Worm (Caenorhabditis elegans): Measurements from ENCODE around the gene nyn-3.

nyn-3 gene

DNA sequence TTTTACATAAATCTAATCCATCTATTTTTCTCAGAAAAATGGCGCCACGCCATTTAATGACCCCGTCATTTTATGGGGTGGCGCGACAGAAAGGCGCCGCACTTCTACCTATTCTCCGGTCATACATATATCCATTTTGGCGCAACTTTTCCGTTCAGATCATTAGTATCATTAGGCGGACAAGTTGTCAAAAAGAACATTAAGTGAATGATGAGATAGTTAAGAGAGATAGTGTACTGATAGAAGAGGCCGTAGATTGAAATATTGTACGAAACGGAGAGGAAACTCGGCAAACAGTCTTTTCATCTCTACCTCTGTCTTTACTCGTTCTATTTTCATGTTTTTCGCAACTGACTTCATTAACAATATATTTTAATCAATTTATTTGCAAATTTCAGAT, 31.7 kb upstream of the nyn-3 start, which contains the start of gene sma-6:
Gene sma-6, plus strand, starts transcription at position 399 of the 400 bp plus-strand sequence.
- TF ChIP-seq ref-1 (GFP tag; conservative IDR thresholded peaks at IDR 0.05) = no peak
- no peak for TF ChIP-seq flt-1 (GFP tag; IDR thresholded peaks at IDR 0.05)
- TF ChIP-seq T22C8.4 (GFP tag; IDR thresholded peaks at IDR 0.05) = no peak
- no peak for TF ChIP-seq ztf-23 (GFP tag; IDR thresholded peaks at IDR 0.05)
- TF ChIP-seq med-1 (GFP tag; optimal IDR thresholded peaks at IDR 0.05; ENCODE audit: insufficient read depth) = no peak
- no peak for TF ChIP-seq klf-2 (GFP tag; conservative IDR thresholded peaks at IDR 0.05)
- TF ChIP-seq tab-1 (GFP tag; IDR thresholded peaks at IDR 0.05) = no peak
- no peak for TF ChIP-seq cog-1 (tag; optimal IDR thresholded peaks at IDR 0.05)
- TF ChIP-seq ztf-29 (GFP tag; IDR thresholded peaks at IDR 0.05) = no peak

DNA sequence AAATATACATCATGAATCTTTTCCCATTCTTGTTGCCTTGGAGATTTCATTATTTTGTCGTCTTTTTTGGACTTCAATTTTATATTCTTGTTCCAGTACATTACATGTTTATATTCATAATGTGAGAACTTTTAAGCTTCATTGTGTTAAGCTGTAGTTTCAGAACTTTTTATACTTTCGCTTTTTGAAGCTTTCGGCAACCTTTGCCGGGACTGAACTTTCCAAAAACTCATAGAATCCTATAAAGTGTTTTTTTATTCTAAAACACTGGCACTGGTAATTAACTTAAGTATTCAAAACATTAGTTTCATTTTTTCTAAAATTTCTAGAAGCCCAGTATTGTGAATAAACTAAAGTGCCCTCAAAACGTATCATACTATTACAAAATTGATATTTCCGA, 30.6 kb upstream of the nyn-3 start, which contains the start of gene C32D5.4:
Gene C32D5.4, minus strand, starts transcription at position 101 of the 400 bp plus-strand sequence.
- no peak for TF ChIP-seq klf-2 (GFP tag; conservative IDR thresholded peaks at IDR 0.05)
- no peak for TF ChIP-seq ztf-29 (GFP tag; IDR thresholded peaks at IDR 0.05)
- no peak for TF ChIP-seq flt-1 (GFP tag; IDR thresholded peaks at IDR 0.05)
- no peak for TF ChIP-seq med-1 (GFP tag; optimal IDR thresholded peaks at IDR 0.05; ENCODE audit: insufficient read depth)
- no peak for TF ChIP-seq T22C8.4 (GFP tag; IDR thresholded peaks at IDR 0.05)
- TF ChIP-seq ref-1 (GFP tag; conservative IDR thresholded peaks at IDR 0.05) = no peak
- TF ChIP-seq ztf-23 (GFP tag; IDR thresholded peaks at IDR 0.05) = no peak
- no peak for TF ChIP-seq tab-1 (GFP tag; IDR thresholded peaks at IDR 0.05)
- no peak for TF ChIP-seq cog-1 (tag; optimal IDR thresholded peaks at IDR 0.05)

DNA sequence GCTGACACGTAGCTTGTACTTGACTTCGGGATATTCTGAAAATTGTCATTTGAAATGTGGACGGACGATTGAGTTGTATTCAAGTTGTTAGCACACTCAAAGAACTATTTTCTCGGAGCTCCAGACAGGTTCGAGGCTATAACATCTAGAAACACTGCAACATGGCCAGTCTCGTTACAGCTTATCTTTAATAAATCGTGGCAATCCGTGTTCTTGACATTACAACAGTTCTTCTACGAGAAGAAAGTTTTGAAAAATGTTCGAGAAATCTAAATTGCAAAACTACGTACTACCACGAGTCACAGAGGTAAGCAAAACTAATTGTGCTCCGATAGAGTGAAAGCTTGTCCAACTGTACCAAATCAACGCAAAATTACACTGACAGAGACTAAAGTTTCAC, 29.7 kb upstream of the nyn-3 start:
- TF ChIP-seq flt-1 (GFP tag; IDR thresholded peaks at IDR 0.05) (no peak), ztf-23 (GFP tag; IDR thresholded peaks at IDR 0.05) (no peak), ref-1 (GFP tag; conservative IDR thresholded peaks at IDR 0.05) (no peak), ztf-29 (GFP tag; IDR thresholded peaks at IDR 0.05) (no peak), med-1 (GFP tag; optimal IDR thresholded peaks at IDR 0.05; ENCODE audit: insufficient read depth) (no peak), tab-1 (GFP tag; IDR thresholded peaks at IDR 0.05) (no peak), T22C8.4 (GFP tag; IDR thresholded peaks at IDR 0.05) (no peak), cog-1 (tag; optimal IDR thresholded peaks at IDR 0.05) (no peak), klf-2 (GFP tag; conservative IDR thresholded peaks at IDR 0.05) (no peak)

DNA sequence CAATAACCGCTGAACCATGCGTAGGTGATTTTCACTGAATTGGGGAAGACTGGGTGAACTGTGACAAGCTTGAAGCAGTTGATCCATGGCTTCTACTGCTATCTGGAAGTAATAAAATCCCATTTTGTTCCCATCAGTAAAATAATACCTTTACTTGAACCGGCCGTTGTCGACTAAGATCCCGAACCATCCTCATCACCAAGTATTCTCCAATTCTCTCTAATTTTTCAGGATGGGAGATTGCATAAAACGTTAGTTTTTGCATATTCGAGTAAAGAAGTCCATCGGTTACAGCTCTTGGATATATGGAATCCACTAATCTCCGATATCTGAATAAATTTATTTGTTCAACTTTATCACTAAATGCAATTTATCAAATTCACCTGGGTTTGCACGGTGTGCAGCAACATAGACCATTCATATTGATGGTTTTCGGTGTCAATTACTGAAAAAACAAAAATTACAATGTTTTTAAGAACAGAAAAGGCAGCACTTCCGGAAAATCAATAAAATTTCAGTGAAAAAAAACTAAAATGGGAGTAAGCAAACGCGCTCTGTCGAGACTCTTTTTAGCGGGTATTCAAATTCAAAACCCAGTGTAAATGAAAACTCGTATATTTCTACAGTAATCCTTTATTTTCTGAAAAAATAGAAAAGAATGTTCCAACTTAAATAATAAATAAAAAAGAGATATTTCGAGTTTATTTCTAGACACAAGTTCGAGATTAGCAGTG, 28.4 kb upstream of the nyn-3 start, which contains the start of gene efr-3:
Gene efr-3, minus strand, starts transcription at position 505 of the 734 bp plus-strand sequence.
- TF ChIP-seq flt-1 (GFP tag; IDR thresholded peaks at IDR 0.05) (no peak), ref-1 (GFP tag; conservative IDR thresholded peaks at IDR 0.05) (no peak), T22C8.4 (GFP tag; IDR thresholded peaks at IDR 0.05) (no peak; the same call in 1 of the 2 replicates), ztf-23 (GFP tag; IDR thresholded peaks at IDR 0.05) (no peak), tab-1 (GFP tag; IDR thresholded peaks at IDR 0.05) (no peak), cog-1 (tag; optimal IDR thresholded peaks at IDR 0.05) (no peak), med-1 (GFP tag; optimal IDR thresholded peaks at IDR 0.05; ENCODE audit: insufficient read depth) (no peak), ztf-29 (GFP tag; IDR thresholded peaks at IDR 0.05) (no peak), klf-2 (GFP tag; conservative IDR thresholded peaks at IDR 0.05) (no peak)

DNA sequence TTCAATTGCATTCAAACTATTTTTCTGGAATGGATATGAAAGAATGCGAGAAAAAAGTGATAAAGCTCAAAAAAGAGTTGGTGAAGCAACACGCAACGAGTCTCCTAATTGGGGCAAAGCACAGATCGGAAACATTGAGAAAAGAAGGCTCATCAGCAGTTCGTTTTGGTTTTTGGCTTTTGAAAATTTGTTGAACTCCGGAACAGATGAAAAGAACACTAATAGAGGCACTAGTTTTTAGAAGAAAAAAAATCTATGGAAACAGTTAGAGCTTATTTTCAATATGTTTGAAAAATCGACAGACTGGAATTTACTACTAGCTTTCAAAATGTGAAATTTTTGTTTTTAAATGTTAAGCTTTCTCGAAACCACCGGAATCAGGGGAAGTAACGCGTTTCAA, 19.5 kb upstream of the nyn-3 start:
- TF ChIP-seq cog-1 (tag; optimal IDR thresholded peaks at IDR 0.05) (no peak), T22C8.4 (GFP tag; IDR thresholded peaks at IDR 0.05) (no peak), ztf-23 (GFP tag; IDR thresholded peaks at IDR 0.05) (no peak), flt-1 (GFP tag; IDR thresholded peaks at IDR 0.05) (no peak), ref-1 (GFP tag; conservative IDR thresholded peaks at IDR 0.05) (no peak), tab-1 (GFP tag; IDR thresholded peaks at IDR 0.05) (no peak), med-1 (GFP tag; optimal IDR thresholded peaks at IDR 0.05; ENCODE audit: insufficient read depth) (no peak), klf-2 (GFP tag; conservative IDR thresholded peaks at IDR 0.05) (no peak), ztf-29 (GFP tag; IDR thresholded peaks at IDR 0.05) (no peak)

DNA sequence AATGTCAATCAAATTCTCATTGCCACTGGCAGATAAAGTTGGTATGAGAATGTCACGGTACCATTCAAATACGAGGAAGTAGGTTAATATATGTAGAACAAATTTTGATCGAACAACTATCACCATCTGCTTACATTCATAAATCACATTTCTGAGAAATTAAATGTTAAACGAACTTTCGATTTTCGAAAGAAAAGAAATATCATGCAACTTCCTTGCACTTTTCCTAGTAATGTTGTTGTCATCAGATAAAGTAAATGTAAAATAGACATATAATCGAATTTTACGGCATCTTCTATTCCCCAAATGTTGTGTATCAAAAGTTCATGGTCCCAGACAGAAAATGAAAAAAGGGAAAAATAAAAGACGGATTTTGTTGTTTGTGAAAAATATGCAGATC, 19.0 kb upstream of the nyn-3 start:
- TF ChIP-seq med-1 (GFP tag; optimal IDR thresholded peaks at IDR 0.05; ENCODE audit: insufficient read depth) (no peak), T22C8.4 (GFP tag; IDR thresholded peaks at IDR 0.05) (no peak), ref-1 (GFP tag; conservative IDR thresholded peaks at IDR 0.05) (no peak), cog-1 (tag; optimal IDR thresholded peaks at IDR 0.05) (no peak), ztf-23 (GFP tag; IDR thresholded peaks at IDR 0.05) (no peak), klf-2 (GFP tag; conservative IDR thresholded peaks at IDR 0.05) (no peak), ztf-29 (GFP tag; IDR thresholded peaks at IDR 0.05) (no peak), tab-1 (GFP tag; IDR thresholded peaks at IDR 0.05) (no peak), flt-1 (GFP tag; IDR thresholded peaks at IDR 0.05) (no peak)

DNA sequence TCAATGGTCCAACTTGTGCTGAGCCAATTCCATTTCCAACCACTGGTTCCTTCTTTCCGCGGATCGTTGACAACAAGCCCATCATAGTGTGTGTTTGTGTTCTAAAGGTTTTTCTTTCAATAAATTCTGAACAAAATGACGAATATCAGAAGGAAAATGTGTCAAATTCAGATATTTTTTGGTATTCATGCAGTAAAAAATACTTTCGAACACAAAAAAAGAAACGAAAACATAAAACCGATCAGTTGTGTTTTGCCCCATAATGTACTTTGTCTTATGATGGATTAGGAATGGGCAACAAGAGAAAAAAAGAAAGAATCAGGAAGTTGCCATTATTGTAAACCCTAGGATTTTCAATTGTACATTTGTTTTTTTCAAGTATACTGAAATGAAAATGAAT, 16.8 kb upstream of the nyn-3 start, which contains the start of gene glb-10:
Gene glb-10, minus strand, starts transcription at position 101 of the 400 bp plus-strand sequence.
- no peak for TF ChIP-seq tab-1 (GFP tag; IDR thresholded peaks at IDR 0.05)
- TF ChIP-seq cog-1 (tag; optimal IDR thresholded peaks at IDR 0.05) = no peak
- TF ChIP-seq med-1 (GFP tag; optimal IDR thresholded peaks at IDR 0.05; ENCODE audit: insufficient read depth) = no peak
- TF ChIP-seq T22C8.4 (GFP tag; IDR thresholded peaks at IDR 0.05) = no peak
- TF ChIP-seq ref-1 (GFP tag; conservative IDR thresholded peaks at IDR 0.05) = no peak
- no peak for TF ChIP-seq ztf-29 (GFP tag; IDR thresholded peaks at IDR 0.05)
- TF ChIP-seq klf-2 (GFP tag; conservative IDR thresholded peaks at IDR 0.05) = no peak
- no peak for TF ChIP-seq flt-1 (GFP tag; IDR thresholded peaks at IDR 0.05)
- no peak for TF ChIP-seq ztf-23 (GFP tag; IDR thresholded peaks at IDR 0.05)

DNA sequence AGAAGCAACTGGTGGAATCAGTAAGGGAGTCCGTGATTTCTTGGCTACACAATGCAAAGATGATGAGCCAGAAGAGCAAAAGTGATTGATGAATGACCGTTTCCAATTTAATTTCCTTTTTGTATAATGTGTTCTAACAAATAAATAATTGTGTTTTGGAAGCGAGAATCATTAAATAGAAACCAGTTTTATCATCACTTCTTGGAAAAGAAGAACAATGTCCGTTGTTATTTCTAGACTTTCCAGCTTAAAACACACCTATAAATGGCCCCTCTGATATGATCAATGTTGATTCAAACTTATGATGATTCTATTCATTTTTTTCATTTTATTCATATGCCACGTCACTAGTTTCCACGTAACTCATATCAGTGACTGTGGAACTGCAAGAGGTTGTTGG, 13.7 kb upstream of the nyn-3 start, which contains the start of gene C29F5.8:
Gene C29F5.8, plus strand, starts transcription at position 301 of the 400 bp plus-strand sequence.
- TF ChIP-seq klf-2 (GFP tag; conservative IDR thresholded peaks at IDR 0.05) = no peak
- no peak for TF ChIP-seq cog-1 (tag; optimal IDR thresholded peaks at IDR 0.05)
- TF ChIP-seq med-1 (GFP tag; optimal IDR thresholded peaks at IDR 0.05; ENCODE audit: insufficient read depth) = no peak
- no peak for TF ChIP-seq ztf-29 (GFP tag; IDR thresholded peaks at IDR 0.05)
- TF ChIP-seq ref-1 (GFP tag; conservative IDR thresholded peaks at IDR 0.05) = no peak
- no peak for TF ChIP-seq T22C8.4 (GFP tag; IDR thresholded peaks at IDR 0.05)

DNA sequence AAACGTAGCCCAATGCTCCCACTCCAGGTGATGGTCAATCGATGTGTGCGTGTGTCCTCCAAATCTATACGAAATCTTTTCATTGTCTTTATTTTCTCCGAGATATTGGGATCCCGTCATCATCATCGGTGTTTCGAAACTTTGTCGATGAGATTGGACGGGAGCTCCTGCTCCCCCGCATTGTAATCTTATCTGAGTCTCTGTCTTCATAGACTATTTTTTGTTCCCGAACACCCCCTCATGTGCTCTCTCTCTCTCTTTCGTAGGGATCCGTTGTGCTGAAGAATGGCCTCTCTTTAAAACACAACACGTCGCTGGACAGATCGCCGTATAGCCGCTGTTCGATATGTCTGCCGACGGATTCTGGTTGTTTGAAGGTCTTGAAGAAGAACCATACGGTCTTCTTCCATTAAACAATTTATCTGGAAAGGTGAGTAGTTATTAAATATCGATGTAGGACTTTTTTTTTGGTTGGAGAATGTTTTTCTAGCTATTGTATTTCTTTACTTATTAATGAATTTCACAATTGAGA, 10.8 kb upstream of the nyn-3 start, which contains the start of gene C29F5.1:
Gene C29F5.1, plus strand, starts transcription at position 317 of the 532 bp plus-strand sequence.
- TF ChIP-seq ztf-23 (GFP tag; IDR thresholded peaks at IDR 0.05) (no peak), cog-1 (tag; optimal IDR thresholded peaks at IDR 0.05) (no peak), ref-1 (GFP tag; conservative IDR thresholded peaks at IDR 0.05) (no peak), tab-1 (GFP tag; IDR thresholded peaks at IDR 0.05) (no peak), T22C8.4 (GFP tag; IDR thresholded peaks at IDR 0.05) (no peak), ztf-29 (GFP tag; IDR thresholded peaks at IDR 0.05) (no peak), klf-2 (GFP tag; conservative IDR thresholded peaks at IDR 0.05) (no peak)

Measured in whole organism, midembryonic.